Worm (Caenorhabditis elegans) whole organism, L2 larva: Measurements from ENCODE around the gene idpb-4.

Experiments
- ama-1 ChIP-seq: fragments of 150-350 bp; optimal IDR thresholded peaks from 2 replicates; lab custom pipeline; 2018; ENCODE audit warnings: inconsistent platforms
- dmd-4 ChIP-seq: sonication (generic microtip); optimal IDR thresholded peaks from 2 replicates; lab custom pipeline; 2017; ENCODE audit warnings: missing biosample characterization, missing genetic modification characterization
- gmeb-1 ChIP-seq: fragments of 150-350 bp; optimal IDR thresholded peaks from 2 replicates; lab custom pipeline; 2014; ENCODE audit warnings: missing biosample characterization, missing genetic modification characterization
- mdl-1 ChIP-seq, 2 experiments: fragments of 150-350 bp in 1 of 2; sonication (generic microtip) in 1 of 2; optimal IDR thresholded peaks; 2 replicates each; lab custom pipeline; 2017; ENCODE audit warnings: missing biosample characterization in 2 of 2, missing genetic modification characterization in 2 of 2
- nhr-12 ChIP-seq: fragments of 150-350 bp; optimal IDR thresholded peaks from 2 replicates; lab custom pipeline; 2014; ENCODE audit warnings: missing biosample characterization, missing genetic modification characterization
- nhr-25 ChIP-seq: fragments of 150-350 bp; sonication (generic microtip); optimal IDR thresholded peaks from 3 replicates; lab custom pipeline; 2014; ENCODE audit warnings: missing biosample characterization, missing genetic modification characterization
- nhr-77 ChIP-seq: fragments of 150-350 bp; optimal IDR thresholded peaks from 2 replicates; lab custom pipeline; 2014; ENCODE audit warnings: missing biosample characterization, missing genetic modification characterization
- unc-39 ChIP-seq: fragments of 150-350 bp; optimal IDR thresholded peaks from 2 replicates; lab custom pipeline; 2014; ENCODE audit warnings: missing biosample characterization, missing genetic modification characterization

ce11 chrII:8721955-8722524 is 15.3 kb downstream of the idpb-4 start, which contains the start of gene trcs-2:
- TF ChIP-seq ama-1 (lab: Kevin White, UChicago), result no peak
- TF ChIP-seq unc-39 (tag; lab: Kevin White, UChicago), result no peak
- TF ChIP-seq mdl-1 (tag; optimal IDR thresholded peaks at IDR 0.05; lab: Kevin White, UChicago), result no peak
- TF ChIP-seq gmeb-1, result no peak
- no peak for TF ChIP-seq nhr-12
- TF ChIP-seq nhr-77 (tag; lab: Kevin White, UChicago), result no peak
- no peak for TF ChIP-seq nhr-25
- no peak for TF ChIP-seq dmd-4
